Worm (Caenorhabditis elegans): ENCODE measurements around the gene dep-1.

dep-1 gene

ce11 chrII:8969251-8970183 lies 50.1 kb downstream of the dep-1 start, which contains the start of the genes szy-20 and C18E9.5 (continued):
- peak; percentile 17 for TF ChIP-seq unc-130 (tag; optimal IDR thresholded peaks at IDR 0.05)
- TF ChIP-seq nhr-20 (tag; optimal IDR thresholded peaks at IDR 0.05): peak; percentile 87
- no peak for TF ChIP-seq aha-1 (tag; optimal IDR thresholded peaks at IDR 0.05)
- TF ChIP-seq hpl-2 (GFP tag; optimal IDR thresholded peaks at IDR 0.05): peak; percentile 20
- TF ChIP-seq mef-2 (tag; optimal IDR thresholded peaks at IDR 0.05): no peak
- peak; percentile 98 for TF ChIP-seq lin-35 (GFP tag; optimal IDR thresholded peaks at IDR 0.05)
- TF ChIP-seq tlp-1 (tag; optimal IDR thresholded peaks at IDR 0.05): no peak
- peak; percentile 62 for TF ChIP-seq sup-37 (GFP tag; optimal IDR thresholded peaks at IDR 0.05)
- TF ChIP-seq aly-2 (tag; optimal IDR thresholded peaks at IDR 0.05): peak; percentile 72
- peak; percentile 63 for TF ChIP-seq grh-1 (GFP tag; IDR thresholded peaks at IDR 0.05)
- peak; percentile 98 to 99 for TF ChIP-seq efl-1 (optimal IDR thresholded peaks at IDR 0.05)
- peak; percentile 97 to 100 for TF ChIP-seq efl-1 (GFP tag; optimal IDR thresholded peaks at IDR 0.05 in 1 of 2)
- TF ChIP-seq lin-13 (GFP tag; optimal IDR thresholded peaks at IDR 0.05): peak; percentile 82
- peak; percentile 47 for TF ChIP-seq skn-1 (tag; optimal IDR thresholded peaks at IDR 0.05)
- no peak for TF ChIP-seq efl-3 (GFP tag; optimal IDR thresholded peaks at IDR 0.05)
- TF ChIP-seq irx-1 (tag; optimal IDR thresholded peaks at IDR 0.05): peak; percentile 83
- TF ChIP-seq nhr-19 (GFP tag; conservative IDR thresholded peaks at IDR 0.05): peak; percentile 88
- TF ChIP-seq mab-9 (GFP tag; IDR thresholded peaks at IDR 0.05): peak; percentile 62; the same call in 1 of the 2 replicates
- no peak for TF ChIP-seq egl-27 (tag; optimal IDR thresholded peaks at IDR 0.05)
- peak; percentile 87 for TF ChIP-seq isw-1 (GFP tag; IDR thresholded peaks at IDR 0.05)
- peak; percentile 84 for TF ChIP-seq jun-1 (tag; optimal IDR thresholded peaks at IDR 0.05)
- peak; percentile 91 for TF ChIP-seq rnt-1 (tag; optimal IDR thresholded peaks at IDR 0.05)
- peak; percentile 80 for TF ChIP-seq fkh-8 (tag; optimal IDR thresholded peaks at IDR 0.05)
- TF ChIP-seq Y116A8C.19 (tag; optimal IDR thresholded peaks at IDR 0.05; ENCODE audit: borderline replicate concordance): no peak
- peak; percentile 72 for TF ChIP-seq ceh-8 (GFP tag; optimal IDR thresholded peaks at IDR 0.05)
- peak; percentile 93 for TF ChIP-seq nhr-47 (tag; optimal IDR thresholded peaks at IDR 0.05)
- TF ChIP-seq egl-13 (tag; optimal IDR thresholded peaks at IDR 0.05): peak; percentile 71
- TF ChIP-seq zip-4 (GFP tag; optimal IDR thresholded peaks at IDR 0.05): peak; percentile 54
- TF ChIP-seq unc-98 (GFP tag; IDR thresholded peaks at IDR 0.05): no peak
- TF ChIP-seq dpl-1 (GFP tag; optimal IDR thresholded peaks at IDR 0.05): peak; percentile 97 to 98 (median 98)
- no peak for TF ChIP-seq hlh-4 (tag; optimal IDR thresholded peaks at IDR 0.05)
- peak; percentile 87 for TF ChIP-seq unc-86 (tag; optimal IDR thresholded peaks at IDR 0.05)
- peak; percentile 66 for TF ChIP-seq pax-3 (tag; optimal IDR thresholded peaks at IDR 0.05)
- no peak for TF ChIP-seq nhr-84 (tag; optimal IDR thresholded peaks at IDR 0.05)
- TF ChIP-seq fkh-4 (tag; optimal IDR thresholded peaks at IDR 0.05; ENCODE audit: borderline replicate concordance): peak; percentile 60
- TF ChIP-seq pqm-1 (tag; optimal IDR thresholded peaks at IDR 0.05): no peak
- TF ChIP-seq unc-30 (tag; optimal IDR thresholded peaks at IDR 0.05): no peak
- TF ChIP-seq ama-1 (optimal IDR thresholded peaks at IDR 0.05): no peak
- TF ChIP-seq ztf-4 (tag; optimal IDR thresholded peaks at IDR 0.05): peak; percentile 14
- TF ChIP-seq ztf-11 (tag; optimal IDR thresholded peaks at IDR 0.05): peak in 1 of 2 experiments; percentile 68
- peak; percentile 93 for TF ChIP-seq nhr-71 (tag; optimal IDR thresholded peaks at IDR 0.05)
- TF ChIP-seq lin-14 (GFP tag; optimal IDR thresholded peaks at IDR 0.05): peak; percentile 90
- TF ChIP-seq hlh-17 (GFP tag; optimal IDR thresholded peaks at IDR 0.05; ENCODE audit: borderline replicate concordance): no peak
- TF ChIP-seq nhr-90 (tag; optimal IDR thresholded peaks at IDR 0.05; ENCODE audit: poor library complexity): peak; percentile 80
- peak; percentile 58 for TF ChIP-seq elt-2 (tag; optimal IDR thresholded peaks at IDR 0.05)
- no peak for TF ChIP-seq C34B4.2 (tag; optimal IDR thresholded peaks at IDR 0.05)
- TF ChIP-seq lsy-2 (tag; optimal IDR thresholded peaks at IDR 0.05): peak; percentile 91
- peak; percentile 46 for TF ChIP-seq fkh-10 (GFP tag; optimal IDR thresholded peaks at IDR 0.05)
- TF ChIP-seq fos-1 (tag; optimal IDR thresholded peaks at IDR 0.05): peak; percentile 74
- TF ChIP-seq lir-3 (tag; optimal IDR thresholded peaks at IDR 0.05; ENCODE audit: poor library complexity): peak; percentile 36

Data from whole organism, L1 larva.